Worm (Caenorhabditis elegans) whole organism, young adult: ENCODE data around the gene E04F6.15.
A peak's percentile ranks its signal among the peaks of the same experiment; 100 is the strongest.

Source experiments
- D2030.7 ChIP-seq: fragments of 200-800 bp; sonication (Bioruptor generic); IDR thresholded peaks from 2 replicates; pipeline ENCODE4 v1.3.6; 2022; ENCODE audit warnings: missing genetic modification reagents, missing genetic modification characterization, missing compliant biosample characterization
- F37B4.10 ChIP-seq: fragments of 200-800 bp; sonication (Bioruptor generic); IDR thresholded peaks from 2 replicates; pipeline ENCODE4 v1.3.6; 2022; ENCODE audit warnings: missing genetic modification characterization, missing compliant biosample characterization
- F52B5.7 ChIP-seq: sonication (generic microtip); optimal IDR thresholded peaks from 2 replicates; lab custom pipeline; 2016; ENCODE audit warnings: mild to moderate bottlenecking, missing genetic modification characterization, missing compliant biosample characterization
- ama-1 ChIP-seq, 3 experiments: fragments of 150-350 bp in 1 of 3; sonication (generic microtip) in 2 of 3; optimal IDR thresholded peaks; 2 replicates each; lab custom pipeline; 2014 to 2018; ENCODE audit warnings: missing biosample characterization in 2 of 3, missing genetic modification characterization in 2 of 3, missing genetic modification reagents in 2 of 3
- ceh-27 ChIP-seq: fragments of 200-800 bp; sonication (Bioruptor generic); optimal IDR thresholded peaks from 2 replicates; lab custom pipeline; 2018; ENCODE audit warnings: mild to moderate bottlenecking, missing genetic modification characterization, moderate library complexity, missing compliant biosample characterization
- ceh-91 ChIP-seq: fragments of 200-800 bp; sonication (Bioruptor generic); IDR thresholded peaks from 2 replicates; pipeline ENCODE4 v1.3.6; 2022; ENCODE audit warnings: missing genetic modification reagents, missing genetic modification characterization, missing compliant biosample characterization
- chd-7 ChIP-seq: sonication (generic microtip); optimal IDR thresholded peaks from 2 replicates; lab custom pipeline; 2016; ENCODE audit warnings: mild to moderate bottlenecking, missing genetic modification characterization, moderate library complexity, missing compliant biosample characterization
- efl-1 ChIP-seq: fragments of 150-350 bp; optimal IDR thresholded peaks from 2 replicates; lab custom pipeline; 2014; ENCODE audit warnings: missing biosample characterization, missing genetic modification reagents, missing genetic modification characterization
- him-1 ChIP-seq: sonication (generic microtip); optimal IDR thresholded peaks from 2 replicates; lab custom pipeline; 2016; ENCODE audit warnings: missing genotype, missing genetic modification reagents, missing genetic modification characterization, missing compliant biosample characterization
- lin-40 ChIP-seq: sonication (generic microtip); optimal IDR thresholded peaks from 2 replicates; lab custom pipeline; 2016; ENCODE audit warnings: missing genetic modification characterization, mild to moderate bottlenecking, missing compliant biosample characterization, missing genotype, missing genetic modification reagents
- sea-2 ChIP-seq: fragments of 200-800 bp; sonication (Bioruptor generic); IDR thresholded peaks from 2 replicates; pipeline ENCODE4 v1.3.6; 2022; ENCODE audit warnings: missing genetic modification characterization, missing compliant biosample characterization

- peak; percentile 93 for TF ChIP-seq chd-7 (tag; lab: Kevin White, UChicago)
- no peak for TF ChIP-seq ama-1 (optimal IDR thresholded peaks at IDR 0.05; lab: Kevin White, UChicago)
- TF ChIP-seq ama-1 (GFP tag; optimal IDR thresholded peaks at IDR 0.05; lab: Kevin White, UChicago) = peak; percentile 43 to 86
- peak; percentile 93 for TF ChIP-seq F52B5.7
- TF ChIP-seq sea-2 (GFP tag; lab: Robert Waterston, UW) = peak; percentile 72; the same call in 1 of the 2 replicates
- peak; percentile 63 for TF ChIP-seq him-1 (tag; lab: Kevin White, UChicago)
- peak; percentile 76 for TF ChIP-seq lin-40 (tag; lab: Kevin White, UChicago)
- TF ChIP-seq F37B4.10 = no peak
- peak; percentile 89 for TF ChIP-seq ceh-27 (GFP tag; lab: Kevin White, UChicago)
- TF ChIP-seq efl-1 (GFP tag; lab: Kevin White, UChicago) = no peak
- TF ChIP-seq ceh-91 = 0 out of 2 replicates have a peak, but pooled peaks have one; percentile 41
- peak; percentile 78 for TF ChIP-seq D2030.7
Observed at ce11 chrII:7200051-7200599, 10.0 kb downstream of the E04F6.15 start, which contains the start of gene pcrg-1.
